Fruit fly (Drosophila melanogaster) whole organism, embryonic: Measurements from ENCODE around the gene CG12239.

Experiments used
- CG12155 ChIP-seq: fragments of 200-800 bp; sonication (Bioruptor generic); optimal IDR thresholded peaks from 3 replicates; lab custom pipeline; 2016; ENCODE audit warnings: missing biosample characterization, missing genetic modification characterization
- CG1529 ChIP-seq: fragments of 200-800 bp; sonication (Bioruptor generic); optimal IDR thresholded peaks from 3 replicates; lab custom pipeline; 2018; ENCODE audit warnings: missing biosample characterization, missing genetic modification characterization
- CG4707 ChIP-seq: fragments of 200-800 bp; sonication (Bioruptor generic); optimal IDR thresholded peaks from 2 replicates; lab custom pipeline; 2018; ENCODE audit warnings: missing biosample characterization, mild to moderate bottlenecking, missing genetic modification characterization, moderate library complexity
- CG8359 ChIP-seq: fragments of 200-800 bp; sonication (Bioruptor generic); optimal IDR thresholded peaks from 2 replicates; lab custom pipeline; 2017; ENCODE audit warnings: missing biosample characterization, mild to moderate bottlenecking, missing genetic modification characterization, borderline replicate concordance
- Dll ChIP-seq: fragments of 200-800 bp; sonication (Bioruptor generic); IDR thresholded peaks from 4 replicates; pipeline ENCODE4 v1.3.6; 2022; ENCODE audit warnings: missing biosample characterization, missing genetic modification characterization; ENCODE audit not compliant: partially characterized antibody
- dm ChIP-seq: fragments of 200-800 bp; sonication (Bioruptor generic); optimal IDR thresholded peaks from 3 replicates; lab custom pipeline; 2016; ENCODE audit warnings: missing biosample characterization, missing genetic modification characterization
- gcm2 ChIP-seq: fragments of 200-800 bp; sonication (Bioruptor generic); optimal IDR thresholded peaks from 2 replicates; lab custom pipeline; 2016; ENCODE audit warnings: missing biosample characterization, missing genetic modification characterization
- grn ChIP-seq: fragments of 200-800 bp; sonication (Bioruptor generic); optimal IDR thresholded peaks from 3 replicates; lab custom pipeline; 2017; ENCODE audit warnings: missing biosample characterization, missing genetic modification characterization
- sna ChIP-seq: fragments of 200-800 bp; sonication (Bioruptor generic); IDR thresholded peaks from 2 replicates; pipeline ENCODE4 v1.3.6; 2022; ENCODE audit warnings: missing biosample characterization, missing genetic modification characterization; ENCODE audit not compliant: partially characterized antibody

dm6 chrX:5791840-5792239 lies at the start of gene CG12239:
- TF ChIP-seq gcm2 (GFP tag; lab: Kevin White, UChicago) = no peak
- TF ChIP-seq CG1529 = no peak
- no peak for TF ChIP-seq CG12155 (GFP tag; lab: Kevin White, UChicago)
- TF ChIP-seq CG4707 (GFP tag; lab: Kevin White, UChicago) = no peak
- TF ChIP-seq Dll (GFP tag; lab: Robert Waterston, UW) = no peak
- TF ChIP-seq sna (GFP tag; lab: Robert Waterston, UW) = no peak
- TF ChIP-seq CG8359 = no peak
- TF ChIP-seq dm (GFP tag; lab: Kevin White, UChicago) = no peak
- no peak for TF ChIP-seq grn (GFP tag; lab: Kevin White, UChicago)
